Worm (Caenorhabditis elegans) whole organism, L4/young adult: ENCODE data around the gene fat-7.

ENCODE experiments used
- W03F9.2 ChIP-seq: fragments of 150-350 bp; optimal IDR thresholded peaks from 2 replicates; lab custom pipeline; 2014; ENCODE audit warnings: missing biosample characterization, missing genetic modification characterization
- him-1 ChIP-seq: sonication (generic microtip); optimal IDR thresholded peaks from 2 replicates; lab custom pipeline; 2016; ENCODE audit warnings: missing genotype, missing genetic modification reagents, missing genetic modification characterization, missing compliant biosample characterization

DNA sequence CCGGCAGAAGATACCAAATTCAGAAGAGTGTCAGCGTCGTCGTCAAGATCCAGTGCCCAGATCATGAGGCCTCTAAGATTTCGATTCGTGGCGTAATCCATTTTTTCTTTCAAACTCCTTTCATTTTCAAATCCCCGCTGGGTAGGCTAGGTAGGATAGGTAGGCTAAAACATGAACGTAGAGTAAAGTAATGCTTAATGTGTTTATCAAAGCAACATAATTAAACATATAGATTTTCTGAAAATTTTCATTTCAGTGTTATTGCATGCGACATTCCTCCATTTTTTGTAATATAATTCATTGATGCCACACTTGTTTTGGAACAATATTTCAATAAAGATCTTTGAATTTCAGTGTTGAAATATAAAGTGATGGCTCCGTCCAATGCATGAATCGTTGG, 23.5 kb downstream of the fat-7 start, which contains the start of gene T01C4.8:
- TF ChIP-seq him-1 (tag; lab: Kevin White, UChicago) = no peak
- no peak for TF ChIP-seq W03F9.2 (tag; lab: Kevin White, UChicago)
